Fruit fly (Drosophila melanogaster): Measurements from ENCODE around the gene MetRS-m.

MetRS-m gene

dm6 chr3R:14285059-14285953 lies 25.5 kb upstream of the MetRS-m start (continued):
- TF ChIP-seq dmrt99B (tag; optimal IDR thresholded peaks at IDR 0.05) (peak; percentile 31), CG2120 (GFP tag; optimal IDR thresholded peaks at IDR 0.05) (peak; percentile 26), NFAT (GFP tag; IDR thresholded peaks at IDR 0.05) (no peak), stwl (tag; optimal IDR thresholded peaks at IDR 0.05) (no peak), Sry-δ (GFP tag; optimal IDR thresholded peaks at IDR 0.05) (no peak), CG15011 (GFP tag; optimal IDR thresholded peaks at IDR 0.05) (no peak), onecut (GFP tag; IDR thresholded peaks at IDR 0.05) (peak; percentile 14; the same call in 1 of the 2 replicates), HLH54F (GFP tag; optimal IDR thresholded peaks at IDR 0.05) (no peak), CG1832 (GFP tag; optimal IDR thresholded peaks at IDR 0.05) (peak; percentile 0), Camta (GFP tag; optimal IDR thresholded peaks at IDR 0.05) (no peak), dpn (GFP tag; optimal IDR thresholded peaks at IDR 0.05) (peak in 1 of 2 experiments; percentile 5), ac (GFP tag; optimal IDR thresholded peaks at IDR 0.05) (no peak), nerfin-1 (tag; optimal IDR thresholded peaks at IDR 0.05) (no peak), Elba2 (GFP tag; optimal IDR thresholded peaks at IDR 0.05) (no peak), Pdp1 (GFP tag; optimal IDR thresholded peaks at IDR 0.05) (peak; percentile 26 to 99), CG30403 (GFP tag; optimal IDR thresholded peaks at IDR 0.05) (peak; percentile 25), CG13424 (tag; optimal IDR thresholded peaks at IDR 0.05) (peak; percentile 14), CG6254 (GFP tag; optimal IDR thresholded peaks at IDR 0.05) (no peak), trh (GFP tag; optimal IDR thresholded peaks at IDR 0.05) (peak; percentile 10), rib (GFP tag; IDR thresholded peaks at IDR 0.05) (no peak), Ssrp (tag; optimal IDR thresholded peaks at IDR 0.05) (peak; percentile 11), so (GFP tag; IDR thresholded peaks at IDR 0.05) (no peak), pho (GFP tag; optimal IDR thresholded peaks at IDR 0.05) (no peak), CG4730 (GFP tag; IDR thresholded peaks at IDR 0.05) (no peak), CG17568 (GFP tag; optimal IDR thresholded peaks at IDR 0.05) (peak; percentile 3), CG2678 (tag; optimal IDR thresholded peaks at IDR 0.05) (peak; percentile 17), Mrtf (GFP tag; IDR thresholded peaks at IDR 0.05) (no peak), ftz-f1 (GFP tag; optimal IDR thresholded peaks at IDR 0.05) (no peak), CG10979 (tag; optimal IDR thresholded peaks at IDR 0.05) (no peak), lola (GFP tag; optimal IDR thresholded peaks at IDR 0.05) (no peak), CG9817 (tag; optimal IDR thresholded peaks at IDR 0.05) (peak; percentile 16), Ptx1 (GFP tag; IDR thresholded peaks at IDR 0.05) (no peak), sob (GFP tag; IDR thresholded peaks at IDR 0.05) (no peak), z (GFP tag; IDR thresholded peaks at IDR 0.05) (no peak), chn (GFP tag; optimal IDR thresholded peaks at IDR 0.05) (no peak), hbn (GFP tag; IDR thresholded peaks at IDR 0.05; ENCODE audit: partially characterized antibody) (no peak), stc (GFP tag; IDR thresholded peaks at IDR 0.05) (no peak), Awh (GFP tag; IDR thresholded peaks at IDR 0.05) (no peak), CG16863 (GFP tag; optimal IDR thresholded peaks at IDR 0.05) (no peak), CG8924 (tag; optimal IDR thresholded peaks at IDR 0.05) (no peak), da (GFP tag; optimal IDR thresholded peaks at IDR 0.05) (no peak), ssp (GFP tag; IDR thresholded peaks at IDR 0.05) (no peak), crol (GFP tag; IDR thresholded peaks at IDR 0.05) (no peak), Ravus (GFP tag; IDR thresholded peaks at IDR 0.05) (no peak), pros (GFP tag; optimal IDR thresholded peaks at IDR 0.05) (no peak), ham (GFP tag; IDR thresholded peaks at IDR 0.05) (no peak), CG34224 (GFP tag; IDR thresholded peaks at IDR 0.05; ENCODE audit: partially characterized antibody) (no peak), CG3838 (GFP tag; optimal IDR thresholded peaks at IDR 0.05) (peak; percentile 6), Meics (GFP tag; optimal IDR thresholded peaks at IDR 0.05) (peak; percentile 6), CG1024 (GFP tag; IDR thresholded peaks at IDR 0.05) (no peak)

All from whole organism, embryonic.